Worm (Caenorhabditis elegans) whole organism, L4/young adult: ENCODE measurements around the gene ctsa-3.2.
"Not testable (repeated sequence)": the region's sequence is repeated elsewhere in the genome, so short reads cannot be mapped to it uniquely, and the experiment has no call there.

Source experiments
- W03F9.2 ChIP-seq: fragments of 150-350 bp; optimal IDR thresholded peaks from 2 replicates; lab custom pipeline; 2014; ENCODE audit warnings: missing biosample characterization, missing genetic modification characterization
- dao-5 ChIP-seq: sonication (generic microtip); optimal IDR thresholded peaks from 2 replicates; lab custom pipeline; 2016; ENCODE audit warnings: missing genotype, missing genetic modification characterization, moderate library complexity, missing compliant biosample characterization
- him-1 ChIP-seq: sonication (generic microtip); optimal IDR thresholded peaks from 2 replicates; lab custom pipeline; 2016; ENCODE audit warnings: missing genotype, missing genetic modification reagents, missing genetic modification characterization, missing compliant biosample characterization

ctsa-3.2 gene

DNA sequence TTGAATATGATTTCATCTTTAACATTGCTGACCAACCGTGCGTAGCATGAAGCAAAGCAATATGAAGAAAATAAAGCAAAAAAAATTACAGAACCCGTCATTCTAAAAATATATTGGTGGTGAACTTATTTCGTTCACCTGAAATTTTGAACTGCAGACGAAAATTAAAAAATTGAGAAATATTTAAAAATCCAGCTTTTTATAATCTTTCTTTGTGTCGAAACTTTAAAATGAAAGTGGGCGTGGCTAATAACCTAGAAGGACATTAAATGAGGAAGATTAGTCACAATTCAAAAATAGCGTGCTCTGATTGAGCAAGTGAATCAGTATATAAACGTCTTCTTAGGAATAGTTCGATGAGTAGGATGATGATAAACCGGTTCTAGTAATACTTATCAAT is 25.5 kb upstream of the ctsa-3.2 start, which contains the start of gene old-2:
Gene old-2, minus strand, starts transcription at position 101 of the 400 bp plus-strand sequence.
- TF ChIP-seq him-1 (tag; lab: Kevin White, UChicago), result no peak
- TF ChIP-seq W03F9.2 (tag; lab: Kevin White, UChicago), result no peak
- no peak for TF ChIP-seq dao-5 (tag; lab: Kevin White, UChicago)

DNA sequence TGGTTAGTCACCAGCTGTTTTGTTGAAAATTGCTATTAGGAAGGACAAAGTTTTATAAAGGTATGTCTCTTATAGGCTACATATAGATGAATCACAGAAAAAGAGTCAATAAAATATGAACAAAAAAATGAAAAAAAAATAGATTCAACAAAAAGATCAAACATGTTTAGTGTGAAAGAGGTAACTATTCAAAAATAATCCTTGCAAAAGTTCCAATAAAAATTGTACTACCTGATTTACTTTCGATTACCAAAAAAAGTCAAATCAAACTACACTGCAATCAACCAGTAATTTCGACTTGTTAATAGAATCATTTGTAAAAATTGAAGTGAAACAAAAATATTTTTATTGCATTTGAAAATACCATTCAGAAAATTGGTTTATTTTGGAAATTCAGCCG is 24.0 kb upstream of the ctsa-3.2 start, which contains the start of gene ZK938.10:
Gene ZK938.10, minus strand, starts transcription at position 101 of the 400 bp plus-strand sequence.
- no peak for TF ChIP-seq dao-5 (tag; lab: Kevin White, UChicago)

DNA sequence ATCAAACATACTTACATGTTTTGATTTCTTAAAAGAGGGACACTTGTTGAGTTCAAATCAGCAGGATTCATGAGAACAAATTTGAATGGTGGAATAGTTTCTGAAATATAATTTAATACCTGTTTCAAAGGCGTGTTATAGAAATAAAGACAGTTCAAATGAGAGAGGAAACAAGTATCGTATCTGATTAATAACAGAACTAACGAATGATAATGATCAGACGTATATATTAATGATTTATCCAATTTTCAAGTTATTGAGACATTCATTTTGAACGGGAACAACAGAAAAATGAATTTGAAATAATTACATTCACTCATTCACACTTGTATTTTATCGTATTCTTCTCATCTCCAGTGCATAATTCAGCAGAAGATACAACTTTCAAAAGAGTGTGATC is 19.4 kb upstream of the ctsa-3.2 start, which contains the start of gene chil-4:
Gene chil-4, minus strand, starts transcription at position 101 of the 400 bp plus-strand sequence.
- TF ChIP-seq W03F9.2 (tag; lab: Kevin White, UChicago) (no peak), dao-5 (tag; lab: Kevin White, UChicago) (no peak), him-1 (tag; lab: Kevin White, UChicago) (no peak)

- TF ChIP-seq him-1 (tag; lab: Kevin White, UChicago) (no peak), W03F9.2 (tag; lab: Kevin White, UChicago) (no peak)
Observed at ce11 chrII:9857791-9858190, 17.2 kb upstream of the ctsa-3.2 start, which contains the start of gene chil-6. Gene chil-6, minus strand, starts transcription at chrII:9857891.

ce11 chrII:9859575-9859974 is 15.4 kb upstream of the ctsa-3.2 start, which contains the start of gene chil-5:
Gene chil-5, minus strand, starts transcription at chrII:9859675.
- TF ChIP-seq dao-5 (tag; lab: Kevin White, UChicago) (no peak), W03F9.2 (tag; lab: Kevin White, UChicago) (no peak), him-1 (tag; lab: Kevin White, UChicago) (no peak)

DNA sequence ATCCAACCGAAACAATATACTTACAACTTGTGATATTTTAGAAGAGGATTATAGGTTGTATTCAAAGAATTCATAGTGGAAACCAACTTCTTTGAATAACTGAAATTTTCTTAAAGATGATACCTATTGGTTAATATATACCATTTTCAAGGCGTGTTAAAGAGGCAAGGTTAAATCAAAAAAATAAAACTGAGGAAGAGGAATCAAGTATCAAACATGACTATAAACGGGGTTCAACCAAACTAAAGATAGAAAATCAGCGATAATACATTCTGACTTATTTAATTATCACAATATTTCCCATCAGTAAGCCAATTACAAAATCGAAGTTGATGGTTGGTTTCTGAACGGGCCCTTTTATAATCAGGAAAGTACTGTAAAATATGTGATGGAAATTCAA is 13.6 kb upstream of the ctsa-3.2 start, which contains the start of gene chil-3:
Gene chil-3, minus strand, starts transcription at position 101 of the 400 bp plus-strand sequence.
- TF ChIP-seq W03F9.2 (tag; lab: Kevin White, UChicago) (no peak), dao-5 (tag; lab: Kevin White, UChicago) (no peak), him-1 (tag; lab: Kevin White, UChicago) (no peak)

DNA sequence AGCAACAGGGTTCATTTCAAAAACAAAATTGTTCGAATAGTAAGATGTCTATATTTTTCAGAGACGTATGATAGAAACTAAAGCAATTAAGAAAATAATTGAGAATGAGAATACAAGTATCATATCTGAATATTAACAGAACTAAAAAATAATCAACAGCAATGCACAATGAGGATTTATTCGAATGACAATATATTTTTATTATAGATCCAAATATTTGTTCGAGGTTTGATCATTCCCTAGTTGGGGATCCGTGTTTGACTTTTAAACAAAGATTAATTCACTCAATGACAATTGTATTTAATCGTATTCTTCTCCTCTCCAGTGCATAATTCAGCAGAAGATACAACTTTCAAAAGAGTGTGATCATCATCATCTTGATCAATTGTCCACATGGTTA is 12.8 kb upstream of the ctsa-3.2 start, which contains the start of gene C08H9.18:
Gene C08H9.18, minus strand, starts transcription at position 101 of the 400 bp plus-strand sequence.
- TF ChIP-seq W03F9.2 (tag; lab: Kevin White, UChicago) (no peak), dao-5 (tag; lab: Kevin White, UChicago) (no peak), him-1 (tag; lab: Kevin White, UChicago) (no peak)

ce11 chrII:9866378-9866777 is 8.6 kb upstream of the ctsa-3.2 start, which contains the start of gene chil-1:
Gene chil-1, minus strand, starts transcription at chrII:9866478.
- not testable (repeated sequence) for TF ChIP-seq W03F9.2, dao-5, him-1 (tag; lab: Kevin White, UChicago)

DNA sequence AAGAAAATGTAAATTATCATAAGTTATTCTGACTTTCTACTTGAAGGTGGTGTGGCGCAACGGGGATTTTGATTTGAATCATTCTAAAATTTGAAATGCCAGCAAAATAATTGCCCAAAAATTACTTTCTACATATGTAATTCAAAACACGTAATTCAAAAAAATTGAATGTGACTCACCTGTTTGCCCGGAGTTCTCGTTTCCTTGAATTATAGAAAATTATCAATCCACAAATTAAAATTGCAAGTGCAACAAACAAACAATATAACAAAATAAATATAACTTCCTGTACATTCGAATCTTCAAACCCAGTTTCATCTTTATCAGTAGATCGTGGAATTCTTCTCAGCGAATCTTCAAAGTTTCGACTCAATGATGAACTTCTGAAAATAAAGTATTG is 6.8 kb upstream of the ctsa-3.2 start:
- TF ChIP-seq him-1 (tag; lab: Kevin White, UChicago) (no peak), W03F9.2 (tag; lab: Kevin White, UChicago) (no peak), dao-5 (tag; lab: Kevin White, UChicago) (no peak)

- TF ChIP-seq him-1 (tag; lab: Kevin White, UChicago), result no peak
- TF ChIP-seq dao-5 (tag; lab: Kevin White, UChicago), result no peak
- TF ChIP-seq W03F9.2 (tag; lab: Kevin White, UChicago), result no peak
Observed at ce11 chrII:9868698-9869097, 6.3 kb upstream of the ctsa-3.2 start, which contains the start of gene old-1. Gene old-1, minus strand, starts transcription at chrII:9868747.

- TF ChIP-seq W03F9.2 (tag; lab: Kevin White, UChicago) (no peak), him-1 (tag; lab: Kevin White, UChicago) (no peak), dao-5 (tag; lab: Kevin White, UChicago) (no peak)
Observed at ce11 chrII:9871061-9871460, 3.9 kb upstream of the ctsa-3.2 start, which contains the start of gene chil-7. Gene chil-7, minus strand, starts transcription at chrII:9871172.

DNA sequence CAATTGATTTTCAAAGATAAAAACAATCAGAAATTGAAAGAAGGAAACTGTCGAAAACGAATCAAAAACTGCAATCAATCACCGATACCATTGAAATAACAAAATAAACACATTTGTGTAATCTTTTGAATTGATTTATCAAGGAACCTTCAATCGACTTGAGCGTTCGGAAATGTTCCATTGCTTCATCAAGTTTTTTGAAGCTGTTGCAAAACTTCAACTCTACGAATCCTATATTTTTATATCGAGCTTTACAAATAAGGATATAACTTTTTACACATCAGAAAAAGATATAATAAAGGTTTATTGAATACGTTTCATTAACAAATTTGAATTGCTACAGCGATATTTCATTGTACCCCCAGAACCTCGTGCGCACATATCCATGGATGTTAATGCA is 2.0 kb upstream of the ctsa-3.2 start, which contains the start of gene chil-8:
Gene chil-8, minus strand, starts transcription at position 101 of the 400 bp plus-strand sequence.
- TF ChIP-seq dao-5 (tag; lab: Kevin White, UChicago) (no peak), him-1 (tag; lab: Kevin White, UChicago) (no peak), W03F9.2 (tag; lab: Kevin White, UChicago) (no peak)

- no peak for TF ChIP-seq W03F9.2 (tag; lab: Kevin White, UChicago)
- no peak for TF ChIP-seq dao-5 (tag; lab: Kevin White, UChicago)
- no peak for TF ChIP-seq him-1 (tag; lab: Kevin White, UChicago)
Observed at ce11 chrII:9879815-9880214, 4.8 kb downstream of the ctsa-3.2 start.

- TF ChIP-seq W03F9.2 (tag; lab: Kevin White, UChicago), result no peak
- no peak for TF ChIP-seq him-1 (tag; lab: Kevin White, UChicago)
- no peak for TF ChIP-seq dao-5 (tag; lab: Kevin White, UChicago)
Observed at ce11 chrII:9880826-9881225, 5.8 kb downstream of the ctsa-3.2 start, which contains the start of gene C08H9.15. Gene C08H9.15, plus strand, starts transcription at chrII:9881193.
